Worm (Caenorhabditis elegans) whole organism, early embryonic: ENCODE results near the gene fard-1.

Source experiments
- ama-1 ChIP-seq: fragments of 150-350 bp; optimal IDR thresholded peaks from 2 replicates; lab custom pipeline; 2014
- ceh-36 ChIP-seq: sonication (generic microtip); optimal IDR thresholded peaks from 2 replicates; lab custom pipeline; 2016; ENCODE audit warnings: missing genetic modification characterization, inconsistent platforms, missing compliant biosample characterization
- flt-1 ChIP-seq: fragments of 200-800 bp; sonication (Bioruptor generic); IDR thresholded peaks from 2 replicates; pipeline ENCODE4 v1.3.6; 2022; ENCODE audit warnings: missing genetic modification characterization, missing compliant biosample characterization
- hmg-4 ChIP-seq: fragments of 200-800 bp; sonication (Bioruptor generic); optimal IDR thresholded peaks from 2 replicates; lab custom pipeline; 2018; ENCODE audit warnings: mild to moderate bottlenecking, missing genetic modification characterization, missing compliant biosample characterization
- hnd-1 ChIP-seq: sonication (generic microtip); optimal IDR thresholded peaks from 2 replicates; lab custom pipeline; 2016; ENCODE audit warnings: missing genetic modification characterization, missing compliant biosample characterization
- tra-4 ChIP-seq: sonication (generic microtip); optimal IDR thresholded peaks from 2 replicates; lab custom pipeline; 2017; ENCODE audit warnings: missing genetic modification characterization, missing compliant biosample characterization

DNA sequence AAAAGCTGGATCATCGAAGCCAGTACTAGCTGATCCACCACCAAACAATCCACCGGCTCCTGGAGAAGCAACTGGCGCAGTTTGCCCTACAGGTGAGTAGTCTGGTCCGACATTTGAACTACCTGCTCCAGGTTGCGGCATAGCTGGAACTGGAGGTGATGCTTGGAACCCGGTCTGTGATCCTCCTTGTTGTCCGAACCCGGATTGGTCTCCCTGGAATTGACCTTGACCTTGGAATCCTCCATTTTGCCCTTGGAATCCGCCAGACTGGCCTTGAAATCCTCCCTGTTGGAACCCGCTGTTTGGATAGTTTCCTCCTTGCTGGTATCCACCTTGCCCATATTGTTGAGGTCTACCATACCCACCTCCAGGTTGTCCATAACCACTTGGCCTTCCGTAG is 12.8 kb downstream of the fard-1 start:
- no peak for TF ChIP-seq ama-1 (lab: Kevin White, UChicago)
- TF ChIP-seq flt-1 (GFP tag; lab: Robert Waterston, UW), result no peak
- TF ChIP-seq ceh-36, result no peak
- no peak for TF ChIP-seq hmg-4 (GFP tag; lab: Kevin White, UChicago)
- TF ChIP-seq hnd-1 (tag; lab: Kevin White, UChicago), result no peak
- TF ChIP-seq tra-4 (tag; lab: Kevin White, UChicago), result no peak
